Fruit fly (Drosophila melanogaster) whole organism, embryonic: Measurements from ENCODE around the gene CG5191.
A peak's percentile ranks its signal among the peaks of the same experiment; 100 is the strongest.

ENCODE experiments used
- CG12769 ChIP-seq: fragments of 200-800 bp; sonication (Bioruptor generic); optimal IDR thresholded peaks from 2 replicates; lab custom pipeline; 2019; ENCODE audit warnings: missing biosample characterization, mild to moderate bottlenecking, missing genetic modification characterization, moderate library complexity
- CG13624 ChIP-seq: fragments of 200-800 bp; sonication (Bioruptor generic); optimal IDR thresholded peaks from 2 replicates; lab custom pipeline; 2016; ENCODE audit warnings: missing biosample characterization, missing genetic modification characterization
- CG13894 ChIP-seq: fragments of 200-800 bp; sonication (Bioruptor generic); optimal IDR thresholded peaks from 3 replicates; lab custom pipeline; 2018; ENCODE audit warnings: missing biosample characterization, mild to moderate bottlenecking, missing genetic modification characterization, moderate library complexity
- CG14014 ChIP-seq: fragments of 200-800 bp; sonication (Bioruptor generic); IDR thresholded peaks from 2 replicates; pipeline ENCODE4 v1.3.6; 2022; ENCODE audit warnings: missing biosample characterization, missing genetic modification characterization
- CG14965 ChIP-seq: fragments of 200-800 bp; sonication (Bioruptor generic); optimal IDR thresholded peaks from 2 replicates; lab custom pipeline; 2016; ENCODE audit warnings: missing biosample characterization, missing genetic modification characterization, borderline replicate concordance
- CG16779 ChIP-seq: fragments of 200-800 bp; sonication (Bioruptor generic); IDR thresholded peaks from 2 replicates; pipeline ENCODE4 v1.3.6; 2022; ENCODE audit warnings: missing biosample characterization, missing genetic modification characterization
- CG17359 ChIP-seq: fragments of 200-800 bp; sonication (Bioruptor generic); optimal IDR thresholded peaks from 3 replicates; lab custom pipeline; 2018; ENCODE audit warnings: missing biosample characterization, mild to moderate bottlenecking, missing genetic modification characterization, moderate library complexity
- CG17361 ChIP-seq: fragments of 200-800 bp; sonication (Bioruptor generic); IDR thresholded peaks from 3 replicates; pipeline ENCODE4 v1.3.6; 2022; ENCODE audit warnings: missing biosample characterization, missing genetic modification characterization
- CG17568 ChIP-seq: fragments of 200-800 bp; sonication (Bioruptor generic); optimal IDR thresholded peaks from 2 replicates; lab custom pipeline; 2018; ENCODE audit warnings: missing biosample characterization, mild to moderate bottlenecking, missing genetic modification characterization, moderate library complexity
- CG18619 ChIP-seq: fragments of 200-800 bp; sonication (Bioruptor generic); optimal IDR thresholded peaks from 3 replicates; lab custom pipeline; 2017; ENCODE audit warnings: missing biosample characterization, mild to moderate bottlenecking, missing genetic modification characterization
- CG2202 ChIP-seq: fragments of 200-800 bp; sonication (Bioruptor generic); optimal IDR thresholded peaks from 2 replicates; lab custom pipeline; 2018; ENCODE audit warnings: missing biosample characterization, mild to moderate bottlenecking, missing genetic modification characterization
- CG2678 ChIP-seq: fragments of 200-800 bp; sonication (Bioruptor generic); optimal IDR thresholded peaks from 3 replicates; lab custom pipeline; 2019; ENCODE audit warnings: missing biosample characterization, mild to moderate bottlenecking, missing genetic modification characterization, moderate library complexity
- CG30403 ChIP-seq: fragments of 200-800 bp; sonication (Bioruptor generic); optimal IDR thresholded peaks from 3 replicates; lab custom pipeline; 2016; ENCODE audit warnings: missing biosample characterization, missing genetic modification characterization
- CG31365 ChIP-seq: fragments of 200-800 bp; sonication (Bioruptor generic); optimal IDR thresholded peaks from 2 replicates; lab custom pipeline; 2018; ENCODE audit warnings: missing biosample characterization, mild to moderate bottlenecking, missing genetic modification characterization
- CG3281 ChIP-seq: fragments of 200-800 bp; sonication (Bioruptor generic); optimal IDR thresholded peaks from 3 replicates; lab custom pipeline; 2017; ENCODE audit warnings: missing biosample characterization, mild to moderate bottlenecking, missing genetic modification characterization
- CG34224 ChIP-seq: fragments of 200-800 bp; sonication (Bioruptor generic); IDR thresholded peaks from 3 replicates; pipeline ENCODE4 v1.3.6; 2022; ENCODE audit warnings: missing biosample characterization, missing genetic modification characterization; ENCODE audit not compliant: partially characterized antibody
- CG4360 ChIP-seq: fragments of 200-800 bp; sonication (Bioruptor generic); IDR thresholded peaks from 2 replicates; pipeline ENCODE4 v1.3.6; 2022; ENCODE audit warnings: missing biosample characterization, missing genetic modification characterization
- CG6791 ChIP-seq: fragments of 200-800 bp; sonication (Bioruptor generic); IDR thresholded peaks from 3 replicates; pipeline ENCODE4 v1.3.6; 2022; ENCODE audit warnings: missing biosample characterization, missing genetic modification characterization; ENCODE audit not compliant: partially characterized antibody
- CG7963 ChIP-seq: fragments of 200-800 bp; sonication (Bioruptor generic); IDR thresholded peaks from 3 replicates; pipeline ENCODE4 v1.3.6; 2022; ENCODE audit warnings: missing biosample characterization, missing genetic modification characterization; ENCODE audit not compliant: partially characterized antibody
- CG8290 ChIP-seq, 3 experiments: fragments of 200-800 bp; sonication (Bioruptor generic); optimal IDR thresholded peaks; 2 replicates each; lab custom pipeline; 2016 to 2019; ENCODE audit warnings: missing biosample characterization in 3 of 3, missing genetic modification characterization in 3 of 3, mild to moderate bottlenecking in 2 of 3, moderate library complexity in 1 of 3
- CHES-1-like ChIP-seq: fragments of 200-800 bp; sonication (Bioruptor generic); optimal IDR thresholded peaks from 2 replicates; lab custom pipeline; 2016; ENCODE audit warnings: missing biosample characterization, missing genetic modification characterization
- Ets65A ChIP-seq: fragments of 200-800 bp; sonication (Bioruptor generic); peaks from one replicate; lab custom pipeline; 2016; ENCODE audit warnings: missing biosample characterization, missing genetic modification characterization
- MESR4 ChIP-seq: fragments of 200-800 bp; sonication (Bioruptor generic); optimal IDR thresholded peaks from 2 replicates; lab custom pipeline; 2018; ENCODE audit warnings: missing biosample characterization, mild to moderate bottlenecking, missing genetic modification characterization, moderate library complexity
- Ravus ChIP-seq: fragments of 200-800 bp; sonication (Bioruptor generic); IDR thresholded peaks from 2 replicates; pipeline ENCODE4 v1.3.6; 2022; ENCODE audit warnings: missing biosample characterization, missing genetic modification characterization
- Six4 ChIP-seq: fragments of 200-800 bp; sonication (Bioruptor generic); optimal IDR thresholded peaks from 2 replicates; lab custom pipeline; 2016; ENCODE audit warnings: missing biosample characterization, missing genetic modification characterization
- Spps ChIP-seq: fragments of 200-800 bp; sonication (Bioruptor generic); optimal IDR thresholded peaks from 2 replicates; lab custom pipeline; 2018; ENCODE audit warnings: missing biosample characterization, mild to moderate bottlenecking, missing genetic modification characterization
- TFAM ChIP-seq: fragments of 200-800 bp; sonication (Bioruptor generic); optimal IDR thresholded peaks from 2 replicates; lab custom pipeline; 2017; ENCODE audit warnings: missing biosample characterization, missing genetic modification characterization, inconsistent platforms
- al ChIP-seq: fragments of 200-800 bp; sonication (Bioruptor generic); IDR thresholded peaks from 2 replicates; pipeline ENCODE4 v1.3.6; 2022; ENCODE audit warnings: missing biosample characterization, missing genetic modification characterization
- amos ChIP-seq: fragments of 200-800 bp; sonication (Bioruptor generic); IDR thresholded peaks from 2 replicates; pipeline ENCODE4 v1.3.6; 2022; ENCODE audit warnings: missing biosample characterization, missing genetic modification characterization; ENCODE audit not compliant: partially characterized antibody
- ara ChIP-seq: fragments of 200-800 bp; sonication (Bioruptor generic); IDR thresholded peaks from 2 replicates; pipeline ENCODE4 v1.3.6; 2022; ENCODE audit warnings: missing biosample characterization, missing genetic modification characterization
- ash1 ChIP-seq: fragments of 200-800 bp; sonication (Bioruptor generic); optimal IDR thresholded peaks from 2 replicates; lab custom pipeline; 2018; ENCODE audit warnings: missing biosample characterization, mild to moderate bottlenecking, missing genetic modification characterization
- bab2 ChIP-seq: fragments of 200-800 bp; sonication (Bioruptor generic); optimal IDR thresholded peaks from 2 replicates; lab custom pipeline; 2016; ENCODE audit warnings: missing biosample characterization, missing genetic modification characterization
- bbx ChIP-seq: fragments of 200-800 bp; sonication (Bioruptor generic); IDR thresholded peaks from 2 replicates; pipeline ENCODE4 v1.3.6; 2022; ENCODE audit warnings: missing biosample characterization, missing genetic modification characterization; ENCODE audit not compliant: partially characterized antibody
- caup ChIP-seq: fragments of 200-800 bp; sonication (Bioruptor generic); optimal IDR thresholded peaks from 3 replicates; lab custom pipeline; 2017; ENCODE audit warnings: missing biosample characterization, mild to moderate bottlenecking, missing genetic modification characterization, moderate library complexity; ENCODE audit not compliant: severe bottlenecking
- da ChIP-seq: fragments of 200-800 bp; sonication (Bioruptor generic); optimal IDR thresholded peaks from 2 replicates; lab custom pipeline; 2016; ENCODE audit warnings: missing biosample characterization, missing genetic modification characterization
- emc ChIP-seq: fragments of 200-800 bp; sonication (Bioruptor generic); optimal IDR thresholded peaks from 2 replicates; lab custom pipeline; 2016; ENCODE audit warnings: missing biosample characterization, missing genetic modification characterization
- ems ChIP-seq: fragments of 200-800 bp; sonication (Bioruptor generic); optimal IDR thresholded peaks from 3 replicates; lab custom pipeline; 2016; ENCODE audit warnings: missing biosample characterization, missing genetic modification characterization
- hb ChIP-seq: fragments of 200-800 bp; sonication (Bioruptor generic); IDR thresholded peaks from 3 replicates; pipeline ENCODE4 v1.3.6; 2022; ENCODE audit warnings: missing biosample characterization, missing genetic modification characterization; ENCODE audit not compliant: partially characterized antibody
- hbn ChIP-seq: fragments of 200-800 bp; sonication (Bioruptor generic); IDR thresholded peaks from 2 replicates; pipeline ENCODE4 v1.3.6; 2022; ENCODE audit warnings: missing biosample characterization, missing genetic modification characterization; ENCODE audit not compliant: partially characterized antibody
- luna ChIP-seq: fragments of 200-800 bp; sonication (Bioruptor generic); optimal IDR thresholded peaks from 2 replicates; lab custom pipeline; 2016; ENCODE audit warnings: missing biosample characterization, missing genetic modification characterization
- pros ChIP-seq: fragments of 200-800 bp; sonication (Bioruptor generic); optimal IDR thresholded peaks from 3 replicates; lab custom pipeline; 2019; ENCODE audit warnings: missing biosample characterization, mild to moderate bottlenecking, missing genetic modification characterization, moderate library complexity
- psq ChIP-seq: fragments of 200-800 bp; sonication (Bioruptor generic); optimal IDR thresholded peaks from 2 replicates; lab custom pipeline; 2017; ENCODE audit warnings: missing biosample characterization, missing genetic modification characterization
- pum ChIP-seq: fragments of 200-800 bp; sonication (Bioruptor generic); optimal IDR thresholded peaks from 2 replicates; lab custom pipeline; 2016; ENCODE audit warnings: missing biosample characterization, missing genetic modification characterization
- sens ChIP-seq: fragments of 200-800 bp; sonication (Bioruptor generic); peaks from one replicate; lab custom pipeline; 2016; ENCODE audit warnings: missing biosample characterization, missing genetic modification characterization
- slbo ChIP-seq: fragments of 200-800 bp; sonication (Bioruptor generic); IDR thresholded peaks from 2 replicates; pipeline ENCODE4 v1.3.6; 2022; ENCODE audit warnings: missing biosample characterization, missing genetic modification characterization
- tll ChIP-seq, 2 experiments: fragments of 200-800 bp in 1 of 2; fragments of >200 bp in 1 of 2; sonication (Bioruptor generic) in 1 of 2; optimal IDR thresholded peaks; 2 replicates each; lab custom pipeline; 2017 to 2019; ENCODE audit warnings: missing biosample characterization in 2 of 2, missing genetic modification characterization in 2 of 2, mild to moderate bottlenecking in 1 of 2, moderate library complexity in 1 of 2
- tna ChIP-seq: fragments of 200-800 bp; sonication (Bioruptor generic); IDR thresholded peaks from 2 replicates; pipeline ENCODE4 v1.3.6; 2022; ENCODE audit warnings: missing biosample characterization, missing genetic modification characterization; ENCODE audit not compliant: partially characterized antibody
- toy ChIP-seq: fragments of 200-800 bp; sonication (Bioruptor generic); IDR thresholded peaks from 2 replicates; pipeline ENCODE4 v1.3.6; 2022; ENCODE audit warnings: missing biosample characterization, missing genetic modification characterization
- wek ChIP-seq: fragments of 200-800 bp; sonication (Bioruptor generic); optimal IDR thresholded peaks from 3 replicates; lab custom pipeline; 2018; ENCODE audit warnings: missing biosample characterization, mild to moderate bottlenecking, missing genetic modification characterization, moderate library complexity
- wor ChIP-seq: fragments of 200-800 bp; sonication (Bioruptor generic); IDR thresholded peaks from 2 replicates; pipeline ENCODE4 v1.3.6; 2022; ENCODE audit warnings: missing biosample characterization, missing genetic modification characterization

CG5191 gene

DNA sequence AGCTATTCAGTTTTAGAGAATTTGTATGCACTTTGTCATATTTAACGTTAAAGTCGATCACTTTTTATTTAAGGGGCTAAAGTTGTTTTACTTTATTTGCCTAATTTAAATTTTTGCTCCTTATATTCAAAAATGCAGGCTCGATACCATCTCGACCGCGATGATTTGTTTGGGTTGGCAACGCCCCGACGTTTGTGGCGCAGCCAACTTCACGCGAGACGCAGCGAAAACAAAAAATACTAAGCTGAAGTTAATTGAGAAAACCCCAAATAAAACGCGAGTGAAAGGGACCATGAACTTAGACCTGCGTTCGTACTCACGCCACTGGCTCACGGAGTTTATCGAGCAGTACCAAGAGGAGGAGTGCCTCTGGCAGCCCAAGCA, 2.6 kb upstream of the CG5191 start (continued):
- TF ChIP-seq CG8290 (GFP tag; optimal IDR thresholded peaks at IDR 0.05; lab: Kevin White, UChicago) (no peak), CG8290 (tag; optimal IDR thresholded peaks at IDR 0.05; lab: Kevin White, UChicago) (peak in 1 of 2 experiments; percentile 79), CG7963 (GFP tag; lab: Robert Waterston, UW) (0 out of 3 replicates have a peak, but pooled peaks have one; percentile 5), wor (GFP tag; lab: Robert Waterston, UW) (no peak), hbn (peak; percentile 43), toy (GFP tag; lab: Robert Waterston, UW) (no peak), CG4360 (GFP tag; lab: Robert Waterston, UW) (no peak), ara (no peak), psq (no peak), CHES-1-like (GFP tag; lab: Kevin White, UChicago) (peak; percentile 24), pros (GFP tag; lab: Kevin White, UChicago) (no peak), CG31365 (tag; lab: Kevin White, UChicago) (no peak), CG2202 (tag; lab: Kevin White, UChicago) (no peak), tll (GFP tag; optimal IDR thresholded peaks at IDR 0.05; lab: Kevin White, UChicago) (no peak), ems (no peak), TFAM (GFP tag; lab: Kevin White, UChicago) (no peak), CG16779 (GFP tag; lab: Robert Waterston, UW) (no peak), CG30403 (GFP tag; lab: Kevin White, UChicago) (no peak), CG14965 (GFP tag; lab: Kevin White, UChicago) (no peak), CG3281 (GFP tag; lab: Kevin White, UChicago) (no peak), CG18619 (GFP tag; lab: Kevin White, UChicago) (no peak), wek (GFP tag; lab: Kevin White, UChicago) (peak; percentile 37), CG17568 (GFP tag; lab: Kevin White, UChicago) (no peak), CG13894 (tag; lab: Kevin White, UChicago) (no peak), MESR4 (GFP tag; lab: Kevin White, UChicago) (peak; percentile 81), Ravus (GFP tag; lab: Robert Waterston, UW) (no peak), Six4 (GFP tag; lab: Kevin White, UChicago) (no peak), amos (GFP tag; lab: Robert Waterston, UW) (peak; percentile 80), tna (GFP tag; lab: Robert Waterston, UW) (0 out of 2 replicates have a peak, but pooled peaks have one; percentile 9), CG12769 (tag; lab: Kevin White, UChicago) (no peak), caup (GFP tag; lab: Kevin White, UChicago) (no peak), CG34224 (GFP tag; lab: Robert Waterston, UW) (peak; percentile 26; the same call in 2 of the 3 replicates), Ets65A (GFP tag; lab: Kevin White, UChicago) (peak; percentile 94), hb (no peak), slbo (GFP tag; lab: Robert Waterston, UW) (peak; percentile 72), CG6791 (GFP tag; lab: Robert Waterston, UW) (peak; percentile 61), CG17361 (peak; percentile 42; the same call in 1 of the 3 replicates), CG2678 (tag; lab: Kevin White, UChicago) (no peak), bab2 (no peak), CG14014 (GFP tag; lab: Robert Waterston, UW) (no peak), emc (GFP tag; lab: Kevin White, UChicago) (no peak), Spps (no peak), bbx (GFP tag; lab: Robert Waterston, UW) (peak; percentile 56), luna (peak; percentile 3), CG17359 (tag; lab: Kevin White, UChicago) (no peak), sens (peak; percentile 50), pum (GFP tag; lab: Kevin White, UChicago) (no peak), al (GFP tag; lab: Robert Waterston, UW) (no peak), da (GFP tag; lab: Kevin White, UChicago) (no peak), CG13624 (GFP tag; lab: Kevin White, UChicago) (no peak), ash1 (GFP tag; lab: Kevin White, UChicago) (no peak)
